Worm (Caenorhabditis elegans) whole organism, young adult: ENCODE measurements around the gene cng-1.

Experiments used
- B0019.2 ChIP-seq: fragments of 200-800 bp; sonication (Bioruptor generic); conservative IDR thresholded peaks from 2 replicates; pipeline ENCODE4 v1.3.6; 2022; ENCODE audit warnings: missing genetic modification reagents, missing genetic modification characterization, missing compliant biosample characterization
- B0336.3 ChIP-seq: fragments of 200-800 bp; sonication (Bioruptor generic); IDR thresholded peaks from 2 replicates; pipeline ENCODE4 v1.3.6; 2022; ENCODE audit warnings: missing genetic modification characterization, missing compliant biosample characterization
- C06A6.2 ChIP-seq: fragments of 200-800 bp; sonication (Bioruptor generic); conservative IDR thresholded peaks from 2 replicates; pipeline ENCODE4 v1.3.6; 2022; ENCODE audit warnings: missing genetic modification characterization, missing compliant biosample characterization
- F39B2.1 ChIP-seq: fragments of 200-800 bp; sonication (Bioruptor generic); IDR thresholded peaks from 2 replicates; pipeline ENCODE4 v1.3.6; 2022; ENCODE audit warnings: missing genetic modification reagents, missing genetic modification characterization, missing compliant biosample characterization
- F52B5.7 ChIP-seq: sonication (generic microtip); optimal IDR thresholded peaks from 2 replicates; lab custom pipeline; 2016; ENCODE audit warnings: mild to moderate bottlenecking, missing genetic modification characterization, missing compliant biosample characterization
- F57A8.1 ChIP-seq: fragments of 200-800 bp; sonication (Bioruptor generic); optimal IDR thresholded peaks from 2 replicates; lab custom pipeline; 2018; ENCODE audit warnings: mild to moderate bottlenecking, missing genetic modification characterization, moderate library complexity, missing compliant biosample characterization
- K12H6.12 ChIP-seq: fragments of 200-800 bp; sonication (Bioruptor generic); optimal IDR thresholded peaks from 2 replicates; lab custom pipeline; 2018; ENCODE audit warnings: mild to moderate bottlenecking, missing genetic modification characterization, missing compliant biosample characterization
- Y95B8A.8 ChIP-seq: fragments of 200-800 bp; sonication (Bioruptor generic); IDR thresholded peaks from 2 replicates; pipeline ENCODE4 v1.3.6; 2022; ENCODE audit warnings: missing genetic modification reagents, missing genetic modification characterization, missing compliant biosample characterization
- ama-1 ChIP-seq, 3 experiments: fragments of 150-350 bp in 1 of 3; sonication (generic microtip) in 2 of 3; optimal IDR thresholded peaks; 2 replicates each; lab custom pipeline; 2014 to 2018; ENCODE audit warnings: missing biosample characterization in 2 of 3, missing genetic modification characterization in 2 of 3, missing genetic modification reagents in 2 of 3
- aptf-2 ChIP-seq: fragments of 200-800 bp; sonication (Bioruptor generic); conservative IDR thresholded peaks from 2 replicates; pipeline ENCODE4 v1.3.6; 2022; ENCODE audit warnings: missing genetic modification reagents, missing genetic modification characterization, missing compliant biosample characterization
- atf-7 ChIP-seq: sonication (generic microtip); optimal IDR thresholded peaks from 2 replicates; lab custom pipeline; 2017; ENCODE audit warnings: mild to moderate bottlenecking, missing genetic modification characterization, missing compliant biosample characterization
- athp-1 ChIP-seq: sonication (generic microtip); optimal IDR thresholded peaks from 2 replicates; lab custom pipeline; 2017; ENCODE audit warnings: mild to moderate bottlenecking, missing genetic modification characterization, missing compliant biosample characterization
- attf-6 ChIP-seq: fragments of 200-800 bp; sonication (Bioruptor generic); IDR thresholded peaks from 2 replicates; pipeline ENCODE4 v1.3.6; 2022; ENCODE audit warnings: missing genetic modification reagents, missing genetic modification characterization, missing compliant biosample characterization
- cebp-1 ChIP-seq, 2 experiments: fragments of 200-800 bp in 1 of 2; sonication (Bioruptor generic) in 1 of 2; sonication (generic microtip) in 1 of 2; IDR thresholded peaks in 1 of 2; optimal IDR thresholded peaks in 1 of 2; 2 replicates each; pipeline versions ENCODE4 v1.3.6 to Lab custom; 2017 to 2022; ENCODE audit warnings: missing compliant biosample characterization in 2 of 2, missing genetic modification characterization in 2 of 2, mild to moderate bottlenecking in 1 of 2, missing genetic modification reagents in 1 of 2, moderate library complexity in 1 of 2
- chd-7 ChIP-seq: sonication (generic microtip); optimal IDR thresholded peaks from 2 replicates; lab custom pipeline; 2016; ENCODE audit warnings: mild to moderate bottlenecking, missing genetic modification characterization, moderate library complexity, missing compliant biosample characterization
- dox-1 ChIP-seq: fragments of 200-800 bp; sonication (Bioruptor generic); IDR thresholded peaks from 2 replicates; pipeline ENCODE4 v1.3.6; 2022; ENCODE audit warnings: missing genetic modification reagents, missing genetic modification characterization, missing compliant biosample characterization
- dpl-1 ChIP-seq: fragments of 150-350 bp; optimal IDR thresholded peaks from 2 replicates; lab custom pipeline; 2014; ENCODE audit warnings: missing biosample characterization, missing genetic modification reagents, missing genetic modification characterization
- egl-18 ChIP-seq: fragments of 200-800 bp; sonication (Bioruptor generic); IDR thresholded peaks from 2 replicates; pipeline ENCODE4 v1.3.6; 2022; ENCODE audit warnings: missing genetic modification reagents, missing genetic modification characterization, missing compliant biosample characterization
- egrh-3 ChIP-seq: fragments of 200-800 bp; sonication (Bioruptor generic); IDR thresholded peaks from 2 replicates; pipeline ENCODE4 v1.3.6; 2022; ENCODE audit warnings: missing genetic modification reagents, missing genetic modification characterization, missing compliant biosample characterization
- fkh-3 ChIP-seq: sonication (generic microtip); optimal IDR thresholded peaks from 2 replicates; lab custom pipeline; 2016; ENCODE audit warnings: mild to moderate bottlenecking, missing genetic modification characterization, missing compliant biosample characterization
- gei-17 ChIP-seq: fragments of 200-800 bp; sonication (Bioruptor generic); optimal IDR thresholded peaks from 2 replicates; lab custom pipeline; 2018; ENCODE audit warnings: mild to moderate bottlenecking, missing genetic modification characterization, missing compliant biosample characterization
- hlh-26 ChIP-seq: fragments of 200-800 bp; sonication (Bioruptor generic); conservative IDR thresholded peaks from 2 replicates; pipeline ENCODE4 v1.3.6; 2022; ENCODE audit warnings: missing genetic modification reagents, missing genetic modification characterization, missing compliant biosample characterization
- hrde-1 ChIP-seq: sonication (generic microtip); optimal IDR thresholded peaks from 2 replicates; lab custom pipeline; 2016; ENCODE audit warnings: missing genetic modification characterization, mild to moderate bottlenecking, missing compliant biosample characterization, moderate library complexity, missing genotype, missing genetic modification reagents, borderline replicate concordance
- hsf-1 ChIP-seq: fragments of 200-800 bp; sonication (Bioruptor generic); IDR thresholded peaks from 2 replicates; pipeline ENCODE4 v1.3.6; 2022; ENCODE audit warnings: missing genetic modification reagents, missing genetic modification characterization, missing compliant biosample characterization
- lin-26 ChIP-seq: fragments of 200-800 bp; sonication (Bioruptor generic); IDR thresholded peaks from 2 replicates; pipeline ENCODE4 v1.3.6; 2022; ENCODE audit warnings: missing genetic modification reagents, missing genetic modification characterization, missing compliant biosample characterization
- lin-35 ChIP-seq, 3 experiments: fragments of 150-350 bp in 2 of 3; sonication (generic microtip) in 1 of 3; optimal IDR thresholded peaks; 2 replicates each; lab custom pipeline; 2014 to 2018; ENCODE audit warnings: missing biosample characterization in 3 of 3, missing genetic modification characterization in 3 of 3, missing genetic modification reagents in 3 of 3
- lin-54 ChIP-seq: fragments of 200-800 bp; sonication (Bioruptor generic); optimal IDR thresholded peaks from 2 replicates; lab custom pipeline; 2018; ENCODE audit warnings: mild to moderate bottlenecking, missing genetic modification characterization, missing compliant biosample characterization
- mcd-1 ChIP-seq: fragments of 200-800 bp; sonication (Bioruptor generic); IDR thresholded peaks from 2 replicates; pipeline ENCODE4 v1.3.6; 2022; ENCODE audit warnings: missing genetic modification reagents, missing genetic modification characterization, missing compliant biosample characterization
- mel-28 ChIP-seq: sonication (generic microtip); optimal IDR thresholded peaks from 2 replicates; lab custom pipeline; 2016; ENCODE audit warnings: borderline replicate concordance, mild to moderate bottlenecking, missing genetic modification characterization, missing compliant biosample characterization
- mes-4 ChIP-seq: sonication (generic microtip); optimal IDR thresholded peaks from 2 replicates; lab custom pipeline; 2016; ENCODE audit warnings: missing genotype, missing genetic modification characterization, missing compliant biosample characterization
- mxl-1 ChIP-seq: sonication (generic microtip); optimal IDR thresholded peaks from 2 replicates; lab custom pipeline; 2016; ENCODE audit warnings: missing genetic modification characterization, missing compliant biosample characterization
- nfya-1 ChIP-seq: sonication (generic microtip); optimal IDR thresholded peaks from 2 replicates; lab custom pipeline; 2017; ENCODE audit warnings: antibody characterized with exemption, missing compliant biosample characterization, missing genetic modification characterization, borderline replicate concordance; ENCODE audit not compliant: insufficient read depth
- nfyb-1 ChIP-seq: fragments of 200-800 bp; sonication (Bioruptor generic); IDR thresholded peaks from 2 replicates; pipeline ENCODE4 v1.3.6; 2022; ENCODE audit warnings: missing genetic modification reagents, missing genetic modification characterization, missing compliant biosample characterization
- nhr-120 ChIP-seq: fragments of 200-800 bp; sonication (Bioruptor generic); IDR thresholded peaks from 2 replicates; pipeline ENCODE4 v1.3.6; 2022; ENCODE audit warnings: missing genetic modification characterization, missing compliant biosample characterization
- nhr-27 ChIP-seq: fragments of 200-800 bp; sonication (Bioruptor generic); optimal IDR thresholded peaks from 2 replicates; lab custom pipeline; 2018; ENCODE audit warnings: mild to moderate bottlenecking, missing genetic modification characterization, moderate library complexity, missing compliant biosample characterization
- pha-4 ChIP-seq: fragments of 150-350 bp; sonication (generic microtip); optimal IDR thresholded peaks from 2 replicates; lab custom pipeline; 2014; ENCODE audit warnings: missing biosample characterization, missing genetic modification reagents, missing genetic modification characterization
- rec-8 ChIP-seq, 2 experiments: sonication (generic microtip); optimal IDR thresholded peaks; 2 replicates each; lab custom pipeline; 2016; ENCODE audit warnings: mild to moderate bottlenecking in 2 of 2, missing genetic modification characterization in 2 of 2, missing genetic modification reagents in 2 of 2, missing genotype in 2 of 2, missing biosample characterization in 1 of 2, missing compliant biosample characterization in 1 of 2, moderate library complexity in 1 of 2
- sdz-38 ChIP-seq: sonication (generic microtip); optimal IDR thresholded peaks from 2 replicates; lab custom pipeline; 2016; ENCODE audit warnings: missing genotype, missing genetic modification characterization, missing compliant biosample characterization
- sptf-2 ChIP-seq: fragments of 200-800 bp; sonication (Bioruptor generic); optimal IDR thresholded peaks from 2 replicates; lab custom pipeline; 2018; ENCODE audit warnings: mild to moderate bottlenecking, missing genetic modification characterization, missing compliant biosample characterization
- tbp1 ChIP-seq: fragments of 200-800 bp; sonication (Bioruptor generic); optimal IDR thresholded peaks from 2 replicates; lab custom pipeline; 2018; ENCODE audit warnings: mild to moderate bottlenecking, missing genetic modification characterization, missing compliant biosample characterization
- tbx-9 ChIP-seq: sonication (generic microtip); optimal IDR thresholded peaks from 2 replicates; lab custom pipeline; 2016; ENCODE audit warnings: borderline replicate concordance, missing genetic modification characterization, inconsistent platforms, missing compliant biosample characterization
- zfh-2 ChIP-seq: fragments of 200-800 bp; sonication (Bioruptor generic); conservative IDR thresholded peaks from 2 replicates; pipeline ENCODE4 v1.3.6; 2022; ENCODE audit warnings: missing genetic modification reagents, missing genetic modification characterization, missing compliant biosample characterization
- zim-3 ChIP-seq: sonication (generic microtip); optimal IDR thresholded peaks from 2 replicates; lab custom pipeline; 2017; ENCODE audit warnings: mild to moderate bottlenecking, missing genetic modification characterization, moderate library complexity, missing compliant biosample characterization
- ztf-26 ChIP-seq: sonication (generic microtip); optimal IDR thresholded peaks from 2 replicates; lab custom pipeline; 2017; ENCODE audit warnings: missing genetic modification characterization, missing compliant biosample characterization
- ztf-3 ChIP-seq: fragments of 200-800 bp; sonication (Bioruptor generic); optimal IDR thresholded peaks from 2 replicates; lab custom pipeline; 2018; ENCODE audit warnings: mild to moderate bottlenecking, missing genetic modification characterization, missing compliant biosample characterization

Gene cng-1

ce11 chrV:15001536-15001935, 29.7 kb downstream of the cng-1 start:
- TF ChIP-seq tbx-9 (tag; lab: Kevin White, UChicago) (no peak), ztf-26 (tag; lab: Kevin White, UChicago) (no peak), rec-8 (tag; optimal IDR thresholded peaks at IDR 0.05; lab: Kevin White, UChicago) (no peak), pha-4 (tag; lab: Kevin White, UChicago) (no peak), egl-18 (GFP tag; lab: Robert Waterston, UW) (no peak), gei-17 (GFP tag; lab: Kevin White, UChicago) (no peak), zim-3 (tag; lab: Kevin White, UChicago) (no peak), sdz-38 (tag; lab: Kevin White, UChicago) (no peak), hsf-1 (GFP tag; lab: Robert Waterston, UW) (peak; percentile 5; the same call in 1 of the 2 replicates), attf-6 (GFP tag; lab: Robert Waterston, UW) (peak; percentile 35; the same call in 1 of the 2 replicates), egrh-3 (GFP tag; lab: Robert Waterston, UW) (peak; percentile 78), nhr-27 (tag; lab: Kevin White, UChicago) (no peak), nhr-120 (GFP tag; lab: Robert Waterston, UW) (no peak), lin-26 (GFP tag; lab: Robert Waterston, UW) (no peak; the same call in 1 of the 2 replicates), C06A6.2 (GFP tag; lab: Robert Waterston, UW) (no peak), cebp-1 (GFP tag; IDR thresholded peaks at IDR 0.05; lab: Robert Waterston, UW) (no peak), cebp-1 (tag; optimal IDR thresholded peaks at IDR 0.05; lab: Kevin White, UChicago) (no peak), mxl-1 (tag; lab: Kevin White, UChicago) (no peak), K12H6.12 (tag; lab: Kevin White, UChicago) (no peak), lin-35 (GFP tag; optimal IDR thresholded peaks at IDR 0.05; lab: Kevin White, UChicago) (no peak), hlh-26 (GFP tag; lab: Robert Waterston, UW) (no peak), sptf-2 (GFP tag; lab: Kevin White, UChicago) (peak; percentile 2), athp-1 (tag; lab: Kevin White, UChicago) (no peak), dox-1 (GFP tag; lab: Robert Waterston, UW) (peak; percentile 11; the same call in 1 of the 2 replicates), B0336.3 (GFP tag; lab: Robert Waterston, UW) (no peak), tbp1 (no peak), F52B5.7 (tag; lab: Kevin White, UChicago) (no peak), aptf-2 (GFP tag; lab: Robert Waterston, UW) (no peak), F57A8.1 (GFP tag; lab: Kevin White, UChicago) (peak; percentile 20), zfh-2 (GFP tag; lab: Robert Waterston, UW) (peak; percentile 87), hrde-1 (no peak), mes-4 (tag; lab: Kevin White, UChicago) (no peak), nfya-1 (no peak)

ce11 chrV:15000055-15000704, 31.1 kb downstream of the cng-1 start, which contains the start of gene rps-16:
Gene rps-16, minus strand, starts transcription at chrV:15000541.
- TF ChIP-seq dox-1 (GFP tag; lab: Robert Waterston, UW): peak; percentile 63
- no peak for TF ChIP-seq mes-4 (tag; lab: Kevin White, UChicago)
- TF ChIP-seq B0019.2: no peak
- no peak for TF ChIP-seq hlh-26 (GFP tag; lab: Robert Waterston, UW)
- TF ChIP-seq mcd-1 (GFP tag; lab: Robert Waterston, UW): peak; percentile 67
- no peak for TF ChIP-seq ama-1 (optimal IDR thresholded peaks at IDR 0.05; lab: Kevin White, UChicago)
- peak; percentile 29 to 80 for TF ChIP-seq ama-1 (GFP tag; optimal IDR thresholded peaks at IDR 0.05; lab: Kevin White, UChicago)
- peak; percentile 79 for TF ChIP-seq nfyb-1 (GFP tag; lab: Robert Waterston, UW)
- TF ChIP-seq dpl-1: no peak
- no peak for TF ChIP-seq mel-28 (tag; lab: Kevin White, UChicago)
- TF ChIP-seq Y95B8A.8 (GFP tag; lab: Robert Waterston, UW): 0 out of 2 replicates have a peak, but pooled peaks have one; percentile 8
- peak; percentile 75; the same call in 1 of the 2 replicates for TF ChIP-seq F39B2.1 (GFP tag; lab: Robert Waterston, UW)
- TF ChIP-seq fkh-3 (tag; lab: Kevin White, UChicago): peak; percentile 89
- TF ChIP-seq ztf-3 (GFP tag; lab: Kevin White, UChicago): no peak
- peak; percentile 79; the same call in 1 of the 2 replicates for TF ChIP-seq B0336.3 (GFP tag; lab: Robert Waterston, UW)
- TF ChIP-seq atf-7: peak; percentile 62
- TF ChIP-seq athp-1 (tag; lab: Kevin White, UChicago): peak; percentile 66
- peak; percentile 11 for TF ChIP-seq tbp1
- peak; percentile 65 for TF ChIP-seq chd-7 (tag; lab: Kevin White, UChicago)
- TF ChIP-seq lin-54: peak; percentile 39
